Worm (Caenorhabditis elegans) whole organism, L2 larva: Measurements from ENCODE around the gene F02E8.4.

Experiments
- C34F6.9 ChIP-seq: fragments of 150-350 bp; optimal IDR thresholded peaks from 2 replicates; lab custom pipeline; 2014; ENCODE audit warnings: missing biosample characterization, missing genetic modification characterization
- F13H6.1 ChIP-seq: sonication (generic microtip); optimal IDR thresholded peaks from 2 replicates; lab custom pipeline; 2016; ENCODE audit warnings: missing genetic modification characterization, missing compliant biosample characterization
- R02D3.7 ChIP-seq: fragments of 150-350 bp; optimal IDR thresholded peaks from 2 replicates; lab custom pipeline; 2014; ENCODE audit warnings: missing biosample characterization, missing genetic modification characterization
- Y55F3AM.14 ChIP-seq: fragments of 200-800 bp; sonication (Bioruptor generic); optimal IDR thresholded peaks from 2 replicates; lab custom pipeline; 2018; ENCODE audit warnings: mild to moderate bottlenecking, missing genetic modification characterization, missing compliant biosample characterization
- ZK546.5 ChIP-seq: sonication (generic microtip); optimal IDR thresholded peaks from 2 replicates; lab custom pipeline; 2017; ENCODE audit warnings: missing biosample characterization, missing genetic modification characterization
- alr-1 ChIP-seq: fragments of 150-350 bp; optimal IDR thresholded peaks from 2 replicates; lab custom pipeline; 2014; ENCODE audit warnings: missing biosample characterization, missing genetic modification characterization
- aly-2 ChIP-seq: fragments of 150-350 bp; optimal IDR thresholded peaks from 2 replicates; lab custom pipeline; 2014; ENCODE audit warnings: missing biosample characterization, missing genetic modification characterization
- ama-1 ChIP-seq: fragments of 150-350 bp; optimal IDR thresholded peaks from 2 replicates; lab custom pipeline; 2018; ENCODE audit warnings: inconsistent platforms
- ceh-82 ChIP-seq: fragments of 150-350 bp; optimal IDR thresholded peaks from 2 replicates; lab custom pipeline; 2014; ENCODE audit warnings: missing biosample characterization, missing genetic modification characterization
- crh-2 ChIP-seq: sonication (generic microtip); optimal IDR thresholded peaks from 2 replicates; lab custom pipeline; 2017; ENCODE audit warnings: missing biosample characterization, missing genetic modification characterization
- dmd-4 ChIP-seq: sonication (generic microtip); optimal IDR thresholded peaks from 2 replicates; lab custom pipeline; 2017; ENCODE audit warnings: missing biosample characterization, missing genetic modification characterization
- elt-1 ChIP-seq: fragments of 150-350 bp; optimal IDR thresholded peaks from 2 replicates; lab custom pipeline; 2014; ENCODE audit warnings: missing biosample characterization, missing genetic modification characterization
- fos-1 ChIP-seq: fragments of 150-350 bp; optimal IDR thresholded peaks from 2 replicates; lab custom pipeline; 2014; ENCODE audit warnings: missing biosample characterization, missing genetic modification characterization
- gmeb-1 ChIP-seq: fragments of 150-350 bp; optimal IDR thresholded peaks from 2 replicates; lab custom pipeline; 2014; ENCODE audit warnings: missing biosample characterization, missing genetic modification characterization
- lin-13 ChIP-seq: fragments of 150-350 bp; optimal IDR thresholded peaks from 2 replicates; lab custom pipeline; 2014; ENCODE audit warnings: missing biosample characterization, missing genetic modification reagents, missing genetic modification characterization
- lin-39 ChIP-seq: fragments of 150-350 bp; optimal IDR thresholded peaks from 2 replicates; lab custom pipeline; 2014; ENCODE audit warnings: missing biosample characterization, missing genetic modification reagents, missing genetic modification characterization
- lsy-2 ChIP-seq, 2 experiments: fragments of 150-350 bp in 1 of 2; sonication (generic microtip) in 1 of 2; optimal IDR thresholded peaks; 2 replicates each; lab custom pipeline; 2014 to 2017; ENCODE audit warnings: missing biosample characterization in 2 of 2, missing genetic modification characterization in 2 of 2
- mab-5 ChIP-seq: fragments of 150-350 bp; optimal IDR thresholded peaks from 2 replicates; lab custom pipeline; 2014; ENCODE audit warnings: missing biosample characterization, missing genetic modification characterization
- mbf-1 ChIP-seq: sonication (generic microtip); optimal IDR thresholded peaks from 2 replicates; lab custom pipeline; 2017; ENCODE audit warnings: missing biosample characterization, missing genetic modification characterization
- mdl-1 ChIP-seq, 2 experiments: fragments of 150-350 bp in 1 of 2; sonication (generic microtip) in 1 of 2; optimal IDR thresholded peaks; 2 replicates each; lab custom pipeline; 2017; ENCODE audit warnings: missing biosample characterization in 2 of 2, missing genetic modification characterization in 2 of 2
- nhr-10 ChIP-seq: sonication (generic microtip); optimal IDR thresholded peaks from 2 replicates; lab custom pipeline; 2017; ENCODE audit warnings: missing biosample characterization, missing genetic modification characterization
- nhr-11 ChIP-seq: fragments of 150-350 bp; optimal IDR thresholded peaks from 2 replicates; lab custom pipeline; 2014; ENCODE audit warnings: missing biosample characterization, missing genetic modification characterization
- nhr-12 ChIP-seq: fragments of 150-350 bp; optimal IDR thresholded peaks from 2 replicates; lab custom pipeline; 2014; ENCODE audit warnings: missing biosample characterization, missing genetic modification characterization
- nhr-129 ChIP-seq: fragments of 150-350 bp; optimal IDR thresholded peaks from 2 replicates; lab custom pipeline; 2014; ENCODE audit warnings: missing biosample characterization, missing genetic modification characterization
- nhr-21 ChIP-seq: fragments of 150-350 bp; optimal IDR thresholded peaks from 2 replicates; lab custom pipeline; 2014; ENCODE audit warnings: missing biosample characterization, missing genetic modification characterization
- nhr-237 ChIP-seq: fragments of 150-350 bp; optimal IDR thresholded peaks from 2 replicates; lab custom pipeline; 2014; ENCODE audit warnings: missing biosample characterization, missing genetic modification characterization
- nhr-25 ChIP-seq: fragments of 150-350 bp; sonication (generic microtip); optimal IDR thresholded peaks from 3 replicates; lab custom pipeline; 2014; ENCODE audit warnings: missing biosample characterization, missing genetic modification characterization
- nhr-77 ChIP-seq: fragments of 150-350 bp; optimal IDR thresholded peaks from 2 replicates; lab custom pipeline; 2014; ENCODE audit warnings: missing biosample characterization, missing genetic modification characterization
- peb-1 ChIP-seq: fragments of 150-350 bp; optimal IDR thresholded peaks from 2 replicates; lab custom pipeline; 2014; ENCODE audit warnings: missing biosample characterization, missing genetic modification characterization
- skn-1 ChIP-seq: sonication (generic microtip); optimal IDR thresholded peaks from 2 replicates; lab custom pipeline; 2017; ENCODE audit warnings: missing biosample characterization, missing genetic modification characterization
- sma-9 ChIP-seq, 2 experiments: fragments of 150-350 bp in 1 of 2; sonication (generic microtip) in 1 of 2; optimal IDR thresholded peaks; 2 replicates each; lab custom pipeline; 2014 to 2016; ENCODE audit warnings: missing genetic modification characterization in 2 of 2, mild to moderate bottlenecking in 1 of 2, missing biosample characterization in 1 of 2, missing compliant biosample characterization in 1 of 2, missing genetic modification reagents in 1 of 2, moderate library complexity in 1 of 2
- snpc-4 ChIP-seq: fragments of 150-350 bp; optimal IDR thresholded peaks from 2 replicates; lab custom pipeline; 2014; ENCODE audit warnings: missing biosample characterization, missing genetic modification characterization
- unc-39 ChIP-seq: fragments of 150-350 bp; optimal IDR thresholded peaks from 2 replicates; lab custom pipeline; 2014; ENCODE audit warnings: missing biosample characterization, missing genetic modification characterization
- unc-62 ChIP-seq: fragments of 150-350 bp; optimal IDR thresholded peaks from 2 replicates; lab custom pipeline; 2014; ENCODE audit warnings: missing biosample characterization, missing genetic modification reagents, missing genetic modification characterization
- zag-1 ChIP-seq: fragments of 150-350 bp; optimal IDR thresholded peaks from 2 replicates; lab custom pipeline; 2014; ENCODE audit warnings: missing biosample characterization, missing genetic modification characterization
- ztf-1 ChIP-seq: fragments of 200-800 bp; sonication (Bioruptor generic); conservative IDR thresholded peaks from 2 replicates; pipeline ENCODE4 v1.3.6; 2022; ENCODE audit warnings: missing genetic modification characterization, missing compliant biosample characterization
- ztf-11 ChIP-seq: sonication (generic microtip); optimal IDR thresholded peaks from 2 replicates; lab custom pipeline; 2017; ENCODE audit warnings: missing biosample characterization, missing genetic modification characterization
- ztf-4 ChIP-seq: fragments of 150-350 bp; optimal IDR thresholded peaks from 2 replicates; lab custom pipeline; 2014; ENCODE audit warnings: missing biosample characterization, missing genetic modification characterization

The F02E8.4 gene

ce11 chrX:4492199-4492598, 38.3 kb downstream of the F02E8.4 start, which contains the start of gene F46H6.5:
TSS of gene F46H6.5 (minus strand) at chrX:4492208.
- TF ChIP-seq nhr-12 (no peak), crh-2 (tag; lab: Kevin White, UChicago) (no peak), zag-1 (tag; lab: Kevin White, UChicago) (no peak), nhr-237 (no peak), nhr-11 (tag; lab: Kevin White, UChicago) (no peak), unc-39 (no peak), fos-1 (tag; lab: Kevin White, UChicago) (no peak), nhr-77 (tag; lab: Kevin White, UChicago) (no peak), F13H6.1 (tag; lab: Kevin White, UChicago) (no peak), ztf-11 (tag; lab: Kevin White, UChicago) (no peak), lin-13 (GFP tag; lab: Kevin White, UChicago) (no peak), gmeb-1 (tag; lab: Kevin White, UChicago) (no peak), ztf-1 (no peak), mab-5 (tag; lab: Kevin White, UChicago) (no peak), peb-1 (tag; lab: Kevin White, UChicago) (no peak), mbf-1 (no peak), ZK546.5 (tag; lab: Kevin White, UChicago) (no peak), nhr-129 (tag; lab: Kevin White, UChicago) (no peak)
- TF ChIP-seq, all 48 proteins: peak for 0

DNA sequence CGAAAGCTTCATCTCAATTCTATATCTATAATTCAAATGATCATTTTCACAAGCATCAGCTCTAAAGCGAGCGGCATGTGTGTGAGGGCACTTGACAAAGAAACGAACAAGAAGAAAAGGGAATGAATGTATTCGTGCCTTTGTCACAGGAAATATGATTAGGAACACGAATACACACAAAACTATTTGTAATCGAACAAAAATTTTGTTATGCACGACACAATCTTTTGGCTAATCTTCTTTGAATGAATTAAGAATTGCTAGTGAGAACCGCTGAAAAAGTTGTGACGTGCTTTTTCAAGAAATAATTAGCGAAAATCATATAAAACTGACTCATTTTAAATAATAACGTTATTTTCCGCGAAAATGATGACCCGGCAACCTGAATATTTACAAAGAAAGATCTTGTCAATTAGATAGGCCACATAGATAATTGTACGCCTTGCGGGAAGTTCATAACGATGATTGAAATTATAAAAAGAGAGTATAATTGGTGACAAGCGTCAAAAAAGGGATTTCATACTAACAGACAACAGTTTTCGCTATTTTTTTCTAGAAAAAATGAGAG, 39.6 kb downstream of the F02E8.4 start:
- TF ChIP-seq ceh-82 (tag; lab: Kevin White, UChicago) (no peak), nhr-129 (tag; lab: Kevin White, UChicago) (no peak), fos-1 (tag; lab: Kevin White, UChicago) (no peak), nhr-25 (tag; lab: Kevin White, UChicago) (no peak), skn-1 (no peak), Y55F3AM.14 (GFP tag; lab: Kevin White, UChicago) (no peak), ama-1 (lab: Kevin White, UChicago) (no peak), elt-1 (tag; lab: Kevin White, UChicago) (no peak), ztf-4 (tag; lab: Kevin White, UChicago) (no peak), mdl-1 (tag; optimal IDR thresholded peaks at IDR 0.05; lab: Kevin White, UChicago) (no peak), unc-62 (GFP tag; lab: Kevin White, UChicago) (no peak), F13H6.1 (tag; lab: Kevin White, UChicago) (no peak)

DNA sequence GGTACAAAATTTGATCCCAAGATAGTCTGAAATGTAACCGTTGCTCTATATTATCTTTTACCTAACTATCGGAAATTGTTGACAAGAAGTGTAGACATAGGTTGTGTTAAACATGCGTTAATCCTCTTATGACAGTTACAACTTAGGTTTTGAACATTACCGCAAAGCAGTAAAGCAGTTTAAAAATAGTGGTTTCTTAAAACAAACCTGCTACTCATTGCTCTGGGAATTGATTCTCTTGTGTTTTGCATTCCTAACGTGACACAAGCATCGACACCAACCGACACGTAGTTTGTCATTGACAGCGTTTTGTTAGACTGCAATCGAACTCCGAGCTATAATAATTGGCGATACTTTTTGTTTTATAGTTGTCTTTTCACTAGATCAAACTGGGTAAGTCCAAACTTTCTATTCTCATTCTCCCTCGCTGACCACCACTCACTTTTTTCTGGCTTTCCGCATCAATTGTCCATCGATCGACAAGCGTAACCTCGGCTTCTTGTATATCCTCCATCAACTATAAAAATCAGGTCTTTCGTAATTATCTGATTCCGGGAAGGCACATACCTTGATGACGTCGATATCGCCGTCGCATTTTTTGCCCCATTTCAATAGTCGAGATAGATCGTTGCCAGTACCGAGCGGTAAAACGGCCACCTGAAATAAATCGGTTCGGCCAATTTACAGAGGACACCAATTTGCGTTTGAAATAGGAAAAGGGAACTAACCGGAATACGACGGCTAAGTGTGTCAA, 42.1 kb downstream of the F02E8.4 start:
- TF ChIP-seq nhr-77 (tag; lab: Kevin White, UChicago) (no peak), nhr-237 (no peak), nhr-10 (tag; lab: Kevin White, UChicago) (no peak), F13H6.1 (tag; lab: Kevin White, UChicago) (no peak), aly-2 (tag; lab: Kevin White, UChicago) (no peak), elt-1 (tag; lab: Kevin White, UChicago) (no peak), dmd-4 (tag; lab: Kevin White, UChicago) (no peak), lsy-2 (tag; optimal IDR thresholded peaks at IDR 0.05; lab: Kevin White, UChicago) (no peak), C34F6.9 (tag; lab: Kevin White, UChicago) (no peak), nhr-21 (tag; lab: Kevin White, UChicago) (no peak), lin-39 (tag; lab: Kevin White, UChicago) (no peak), fos-1 (tag; lab: Kevin White, UChicago) (no peak), ztf-11 (tag; lab: Kevin White, UChicago) (no peak), nhr-12 (no peak), nhr-25 (tag; lab: Kevin White, UChicago) (no peak), nhr-129 (tag; lab: Kevin White, UChicago) (no peak), snpc-4 (tag; lab: Kevin White, UChicago) (no peak), ama-1 (lab: Kevin White, UChicago) (no peak), mbf-1 (no peak)
- TF ChIP-seq, all 48 proteins: peak for 0

- no peak for TF ChIP-seq lin-13 (GFP tag; lab: Kevin White, UChicago)
- peak; percentile 18 for TF ChIP-seq nhr-25 (tag; lab: Kevin White, UChicago)
- peak; percentile 41 for TF ChIP-seq crh-2 (tag; lab: Kevin White, UChicago)
- no peak for TF ChIP-seq peb-1 (tag; lab: Kevin White, UChicago)
- TF ChIP-seq C34F6.9 (tag; lab: Kevin White, UChicago): no peak
- peak; percentile 27 for TF ChIP-seq F13H6.1 (tag; lab: Kevin White, UChicago)
- no peak for TF ChIP-seq mab-5 (tag; lab: Kevin White, UChicago)
- no peak for TF ChIP-seq nhr-10 (tag; lab: Kevin White, UChicago)
- no peak for TF ChIP-seq nhr-21 (tag; lab: Kevin White, UChicago)
- TF ChIP-seq R02D3.7 (tag; lab: Kevin White, UChicago): no peak
- no peak for TF ChIP-seq gmeb-1 (tag; lab: Kevin White, UChicago)
- TF ChIP-seq snpc-4 (tag; lab: Kevin White, UChicago): no peak
- TF ChIP-seq sma-9 (GFP tag; optimal IDR thresholded peaks at IDR 0.05; lab: Kevin White, UChicago): peak; percentile 10
- no peak for TF ChIP-seq sma-9 (tag; optimal IDR thresholded peaks at IDR 0.05; lab: Kevin White, UChicago)
- no peak for TF ChIP-seq alr-1 (tag; lab: Kevin White, UChicago)
- TF ChIP-seq fos-1 (tag; lab: Kevin White, UChicago): peak; percentile 68
These were observed 44.2 kb downstream of the F02E8.4 start for ce11 chrX:4498078-4498477.
